Worm (Caenorhabditis elegans) whole organism, mixed stage, embryonic: ENCODE results near the gene ZK688.5.

Experiments used
- M03D4.4 ChIP-seq: sonication (generic microtip); optimal IDR thresholded peaks from 2 replicates; lab custom pipeline; 2017; ENCODE audit warnings: mild to moderate bottlenecking, missing genetic modification characterization, missing compliant biosample characterization
- bed-3 ChIP-seq: fragments of 200-800 bp; sonication (Bioruptor generic); optimal IDR thresholded peaks from 3 replicates; lab custom pipeline; 2018; ENCODE audit warnings: mild to moderate bottlenecking, missing genetic modification characterization, moderate library complexity, missing compliant biosample characterization
- blmp-1 ChIP-seq: fragments of 150-350 bp; optimal IDR thresholded peaks from 2 replicates; lab custom pipeline; 2014; ENCODE audit warnings: missing biosample characterization, missing genetic modification characterization
- ceh-39 ChIP-seq: fragments of 150-350 bp; optimal IDR thresholded peaks from 2 replicates; lab custom pipeline; 2014; ENCODE audit warnings: missing biosample characterization, missing genetic modification characterization
- ceh-43 ChIP-seq: fragments of 200-800 bp; sonication (Bioruptor generic); optimal IDR thresholded peaks from 2 replicates; lab custom pipeline; 2018; ENCODE audit warnings: mild to moderate bottlenecking, missing genetic modification characterization, moderate library complexity, missing compliant biosample characterization
- ceh-83 ChIP-seq: fragments of 200-800 bp; sonication (Bioruptor generic); optimal IDR thresholded peaks from 2 replicates; lab custom pipeline; 2018; ENCODE audit warnings: mild to moderate bottlenecking, missing genetic modification characterization, missing compliant biosample characterization
- ces-1 ChIP-seq: fragments of 150-350 bp; optimal IDR thresholded peaks from 2 replicates; lab custom pipeline; 2014; ENCODE audit warnings: missing biosample characterization, missing genetic modification reagents, missing genetic modification characterization
- cnd-1 ChIP-seq: fragments of 200-800 bp; sonication (Bioruptor generic); optimal IDR thresholded peaks from 2 replicates; lab custom pipeline; 2018; ENCODE audit warnings: mild to moderate bottlenecking, missing genetic modification characterization, missing compliant biosample characterization
- drap-1 ChIP-seq: fragments of 200-800 bp; sonication (Bioruptor generic); optimal IDR thresholded peaks from 3 replicates; lab custom pipeline; 2018; ENCODE audit warnings: mild to moderate bottlenecking, missing genetic modification characterization, missing compliant biosample characterization
- elt-1 ChIP-seq: sonication (generic microtip); optimal IDR thresholded peaks from 2 replicates; lab custom pipeline; 2017; ENCODE audit warnings: missing genetic modification characterization, mild to moderate bottlenecking, missing compliant biosample characterization, antibody characterized with exemption, moderate library complexity, borderline replicate concordance; ENCODE audit not compliant: insufficient read depth
- elt-3 ChIP-seq: fragments of 150-350 bp; optimal IDR thresholded peaks from 2 replicates; lab custom pipeline; 2014; ENCODE audit warnings: missing biosample characterization, missing genetic modification characterization
- flh-1 ChIP-seq: fragments of 200-800 bp; sonication (Bioruptor generic); optimal IDR thresholded peaks from 2 replicates; lab custom pipeline; 2018; ENCODE audit warnings: mild to moderate bottlenecking, missing genetic modification characterization, moderate library complexity, missing compliant biosample characterization
- ham-2 ChIP-seq: fragments of 200-800 bp; sonication (Bioruptor generic); optimal IDR thresholded peaks from 2 replicates; lab custom pipeline; 2018; ENCODE audit warnings: mild to moderate bottlenecking, missing genetic modification characterization, missing compliant biosample characterization
- hlh-1 ChIP-seq: fragments of 150-350 bp; optimal IDR thresholded peaks from 2 replicates; lab custom pipeline; 2014; ENCODE audit warnings: missing biosample characterization, missing genetic modification reagents, missing genetic modification characterization
- lin-13 ChIP-seq: fragments of 150-350 bp; optimal IDR thresholded peaks from 2 replicates; lab custom pipeline; 2014; ENCODE audit warnings: missing biosample characterization, missing genetic modification characterization
- lin-32 ChIP-seq: fragments of 200-800 bp; sonication (Bioruptor generic); optimal IDR thresholded peaks from 2 replicates; lab custom pipeline; 2018; ENCODE audit warnings: mild to moderate bottlenecking, missing genetic modification characterization, missing compliant biosample characterization
- lsy-2 ChIP-seq: fragments of 150-350 bp; optimal IDR thresholded peaks from 2 replicates; lab custom pipeline; 2014; ENCODE audit warnings: missing biosample characterization, missing genetic modification characterization
- mab-5 ChIP-seq: fragments of 150-350 bp; optimal IDR thresholded peaks from 2 replicates; lab custom pipeline; 2014; ENCODE audit warnings: missing biosample characterization, missing genetic modification characterization
- mep-1 ChIP-seq: fragments of 150-350 bp; optimal IDR thresholded peaks from 2 replicates; lab custom pipeline; 2017; ENCODE audit warnings: missing biosample characterization, missing genetic modification reagents, missing genetic modification characterization, inconsistent platforms
- mls-2 ChIP-seq: sonication (generic microtip); optimal IDR thresholded peaks from 2 replicates; lab custom pipeline; 2016; ENCODE audit warnings: mild to moderate bottlenecking, missing genetic modification characterization, moderate library complexity, missing compliant biosample characterization
- nhr-12 ChIP-seq: fragments of 150-350 bp; optimal IDR thresholded peaks from 2 replicates; lab custom pipeline; 2014; ENCODE audit warnings: missing biosample characterization, missing genetic modification characterization
- nhr-2 ChIP-seq: fragments of 150-350 bp; optimal IDR thresholded peaks from 2 replicates; lab custom pipeline; 2014; ENCODE audit warnings: missing biosample characterization, missing genetic modification characterization
- nhr-237 ChIP-seq: fragments of 150-350 bp; optimal IDR thresholded peaks from 2 replicates; lab custom pipeline; 2014; ENCODE audit warnings: missing biosample characterization, missing genetic modification characterization
- nhr-28 ChIP-seq: fragments of 150-350 bp; optimal IDR thresholded peaks from 2 replicates; lab custom pipeline; 2014; ENCODE audit warnings: missing biosample characterization, missing genetic modification characterization
- nhr-76 ChIP-seq: sonication (generic microtip); optimal IDR thresholded peaks from 2 replicates; lab custom pipeline; 2017; ENCODE audit warnings: missing biosample characterization, missing genetic modification characterization
- pha-4 ChIP-seq: fragments of 150-350 bp; optimal IDR thresholded peaks from 2 replicates; lab custom pipeline; 2018; ENCODE audit warnings: missing biosample characterization, missing genetic modification reagents, missing genetic modification characterization
- sem-2 ChIP-seq: fragments of 200-800 bp; sonication (Bioruptor generic); optimal IDR thresholded peaks from 2 replicates; lab custom pipeline; 2018; ENCODE audit warnings: mild to moderate bottlenecking, missing genetic modification characterization, missing compliant biosample characterization
- snpc-4 ChIP-seq: fragments of 150-350 bp; optimal IDR thresholded peaks from 2 replicates; lab custom pipeline; 2014; ENCODE audit warnings: missing biosample characterization, missing genetic modification characterization
- sptf-1 ChIP-seq: sonication (generic microtip); optimal IDR thresholded peaks from 2 replicates; lab custom pipeline; 2017; ENCODE audit warnings: mild to moderate bottlenecking, missing genetic modification characterization, moderate library complexity, missing compliant biosample characterization
- tbx-8 ChIP-seq: fragments of 200-800 bp; sonication (Bioruptor generic); optimal IDR thresholded peaks from 2 replicates; lab custom pipeline; 2018; ENCODE audit warnings: mild to moderate bottlenecking, missing genetic modification characterization, moderate library complexity, missing compliant biosample characterization
- unc-120 ChIP-seq: sonication (generic microtip); optimal IDR thresholded peaks from 2 replicates; lab custom pipeline; 2017; ENCODE audit warnings: missing genetic modification characterization, missing compliant biosample characterization; ENCODE audit not compliant: poor library complexity, severe bottlenecking
- unc-39 ChIP-seq: fragments of 150-350 bp; optimal IDR thresholded peaks from 2 replicates; lab custom pipeline; 2014; ENCODE audit warnings: missing biosample characterization, missing genetic modification characterization
- unc-62 ChIP-seq: fragments of 150-350 bp; optimal IDR thresholded peaks from 2 replicates; lab custom pipeline; 2014; ENCODE audit warnings: missing biosample characterization, missing genetic modification reagents, missing genetic modification characterization
- zip-8 ChIP-seq: fragments of 150-350 bp; optimal IDR thresholded peaks from 2 replicates; lab custom pipeline; 2014; ENCODE audit warnings: missing biosample characterization, missing genetic modification characterization
- ztf-11 ChIP-seq: fragments of 150-350 bp; optimal IDR thresholded peaks from 2 replicates; lab custom pipeline; 2014; ENCODE audit warnings: missing biosample characterization, missing genetic modification characterization

ZK688.5 gene

ce11 chrIII:7854494-7855184 is 36.8 kb downstream of the ZK688.5 start, which contains the start of gene rpl-35:
TSS of gene rpl-35 (plus strand) at chrIII:7855134.
- peak; percentile 46 for TF ChIP-seq sem-2 (GFP tag; lab: Kevin White, UChicago)
- TF ChIP-seq nhr-28 (tag; lab: Kevin White, UChicago), result peak; percentile 85
- peak; percentile 95 for TF ChIP-seq lsy-2 (tag; lab: Kevin White, UChicago)
- peak; percentile 100 for TF ChIP-seq mep-1 (tag; lab: Kevin White, UChicago)
- TF ChIP-seq elt-3 (tag; lab: Kevin White, UChicago), result peak; percentile 91
- peak; percentile 2 for TF ChIP-seq zip-8 (tag; lab: Kevin White, UChicago)
- peak; percentile 58 for TF ChIP-seq lin-32
- no peak for TF ChIP-seq snpc-4 (tag; lab: Kevin White, UChicago)
- TF ChIP-seq drap-1 (GFP tag; lab: Kevin White, UChicago), result peak; percentile 95
- TF ChIP-seq mab-5 (tag; lab: Kevin White, UChicago), result peak; percentile 66
- TF ChIP-seq ham-2 (GFP tag; lab: Kevin White, UChicago), result peak; percentile 78
- peak; percentile 91 for TF ChIP-seq cnd-1
- peak; percentile 44 for TF ChIP-seq flh-1 (GFP tag; lab: Kevin White, UChicago)
- peak; percentile 99 for TF ChIP-seq nhr-237 (tag; lab: Kevin White, UChicago)
- TF ChIP-seq sptf-1 (tag; lab: Kevin White, UChicago), result peak; percentile 97
- peak; percentile 85 for TF ChIP-seq tbx-8 (GFP tag; lab: Kevin White, UChicago)
- peak; percentile 91 for TF ChIP-seq unc-62 (GFP tag; lab: Kevin White, UChicago)
- peak; percentile 86 for TF ChIP-seq ceh-43
- TF ChIP-seq nhr-12, result peak; percentile 78
- peak; percentile 95 for TF ChIP-seq unc-120 (tag; lab: Kevin White, UChicago)
- peak; percentile 72 for TF ChIP-seq unc-39 (tag; lab: Kevin White, UChicago)
- TF ChIP-seq nhr-76, result peak; percentile 59
- TF ChIP-seq M03D4.4 (tag; lab: Kevin White, UChicago), result peak; percentile 92
- TF ChIP-seq mls-2, result peak; percentile 91
- TF ChIP-seq elt-1 (tag; lab: Kevin White, UChicago), result peak; percentile 70
- TF ChIP-seq ces-1 (GFP tag; lab: Kevin White, UChicago), result peak; percentile 96
- peak; percentile 92 for TF ChIP-seq ztf-11 (tag; lab: Kevin White, UChicago)
- peak; percentile 76 for TF ChIP-seq bed-3 (GFP tag; lab: Kevin White, UChicago)
- TF ChIP-seq hlh-1, result peak; percentile 79
- peak; percentile 99 for TF ChIP-seq pha-4 (tag; lab: Kevin White, UChicago)
- TF ChIP-seq nhr-2, result peak; percentile 50
- TF ChIP-seq lin-13 (tag; lab: Kevin White, UChicago), result peak; percentile 100
- TF ChIP-seq blmp-1, result peak; percentile 84
- TF ChIP-seq ceh-39 (tag; lab: Kevin White, UChicago), result peak; percentile 97
- peak; percentile 80 for TF ChIP-seq ceh-83 (GFP tag; lab: Kevin White, UChicago)
- TF ChIP-seq, all 35 proteins: peak for 34

- TF ChIP-seq elt-1 (tag; lab: Kevin White, UChicago) (no peak), ces-1 (GFP tag; lab: Kevin White, UChicago) (peak; percentile 91), ceh-83 (GFP tag; lab: Kevin White, UChicago) (no peak), unc-39 (tag; lab: Kevin White, UChicago) (no peak), mep-1 (tag; lab: Kevin White, UChicago) (no peak), zip-8 (tag; lab: Kevin White, UChicago) (no peak)
- TF ChIP-seq, all 35 proteins: peak for 1
These were observed 43.2 kb downstream of the ZK688.5 start for ce11 chrIII:7848173-7848572.

ce11 chrIII:7843536-7843935 is 47.9 kb downstream of the ZK688.5 start, which contains the start of gene ZK652.8:
TSS of gene ZK652.8 (minus strand) at chrIII:7843636.
- no peak for TF ChIP-seq nhr-28 (tag; lab: Kevin White, UChicago)
- no peak for TF ChIP-seq drap-1 (GFP tag; lab: Kevin White, UChicago)
